Worm (Caenorhabditis elegans) whole organism, L2 larva: ENCODE data around the gene C03B1.5.

Source experiments
- alr-1 ChIP-seq: fragments of 150-350 bp; optimal IDR thresholded peaks from 2 replicates; lab custom pipeline; 2014; ENCODE audit warnings: missing biosample characterization, missing genetic modification characterization
- ceh-82 ChIP-seq: fragments of 150-350 bp; optimal IDR thresholded peaks from 2 replicates; lab custom pipeline; 2014; ENCODE audit warnings: missing biosample characterization, missing genetic modification characterization
- dmd-4 ChIP-seq: sonication (generic microtip); optimal IDR thresholded peaks from 2 replicates; lab custom pipeline; 2017; ENCODE audit warnings: missing biosample characterization, missing genetic modification characterization
- egl-27 ChIP-seq: sonication (generic microtip); optimal IDR thresholded peaks from 3 replicates; lab custom pipeline; 2017; ENCODE audit warnings: missing biosample characterization, missing genetic modification reagents, missing genetic modification characterization
- elt-3 ChIP-seq: sonication (generic microtip); optimal IDR thresholded peaks from 2 replicates; lab custom pipeline; 2017; ENCODE audit warnings: missing biosample characterization, missing genetic modification characterization
- lin-39 ChIP-seq: fragments of 150-350 bp; optimal IDR thresholded peaks from 2 replicates; lab custom pipeline; 2014; ENCODE audit warnings: missing biosample characterization, missing genetic modification reagents, missing genetic modification characterization
- lsy-2 ChIP-seq, 2 experiments: fragments of 150-350 bp in 1 of 2; sonication (generic microtip) in 1 of 2; optimal IDR thresholded peaks; 2 replicates each; lab custom pipeline; 2014 to 2017; ENCODE audit warnings: missing biosample characterization in 2 of 2, missing genetic modification characterization in 2 of 2
- nhr-10 ChIP-seq: sonication (generic microtip); optimal IDR thresholded peaks from 2 replicates; lab custom pipeline; 2017; ENCODE audit warnings: missing biosample characterization, missing genetic modification characterization
- nhr-129 ChIP-seq: fragments of 150-350 bp; optimal IDR thresholded peaks from 2 replicates; lab custom pipeline; 2014; ENCODE audit warnings: missing biosample characterization, missing genetic modification characterization
- nhr-23 ChIP-seq: fragments of 150-350 bp; optimal IDR thresholded peaks from 2 replicates; lab custom pipeline; 2014; ENCODE audit warnings: missing biosample characterization, missing genetic modification reagents, missing genetic modification characterization
- nhr-237 ChIP-seq: fragments of 150-350 bp; optimal IDR thresholded peaks from 2 replicates; lab custom pipeline; 2014; ENCODE audit warnings: missing biosample characterization, missing genetic modification characterization
- nhr-77 ChIP-seq: fragments of 150-350 bp; optimal IDR thresholded peaks from 2 replicates; lab custom pipeline; 2014; ENCODE audit warnings: missing biosample characterization, missing genetic modification characterization
- unc-39 ChIP-seq: fragments of 150-350 bp; optimal IDR thresholded peaks from 2 replicates; lab custom pipeline; 2014; ENCODE audit warnings: missing biosample characterization, missing genetic modification characterization
- ztf-4 ChIP-seq: fragments of 150-350 bp; optimal IDR thresholded peaks from 2 replicates; lab custom pipeline; 2014; ENCODE audit warnings: missing biosample characterization, missing genetic modification characterization

- TF ChIP-seq nhr-10 (tag; lab: Kevin White, UChicago) (no peak), lsy-2 (tag; optimal IDR thresholded peaks at IDR 0.05; lab: Kevin White, UChicago) (no peak), alr-1 (tag; lab: Kevin White, UChicago) (no peak), ztf-4 (no peak), elt-3 (tag; lab: Kevin White, UChicago) (no peak), ceh-82 (tag; lab: Kevin White, UChicago) (no peak), nhr-237 (tag; lab: Kevin White, UChicago) (no peak), dmd-4 (tag; lab: Kevin White, UChicago) (no peak), nhr-77 (tag; lab: Kevin White, UChicago) (no peak), lin-39 (tag; lab: Kevin White, UChicago) (no peak), nhr-23 (tag; lab: Kevin White, UChicago) (no peak), unc-39 (tag; lab: Kevin White, UChicago) (no peak), nhr-129 (tag; lab: Kevin White, UChicago) (no peak), egl-27 (no peak)
Measured at ce11 chrX:6360077-6360476, 4.7 kb downstream of the C03B1.5 start.
